Worm (Caenorhabditis elegans) whole organism, young adult: ENCODE data around the gene F56D6.22.

Source experiments
- C17E4.6 ChIP-seq: fragments of 200-800 bp; sonication (Bioruptor generic); IDR thresholded peaks from 2 replicates; pipeline ENCODE4 v1.3.6; 2022; ENCODE audit warnings: missing genetic modification reagents, missing genetic modification characterization, missing compliant biosample characterization
- F22D6.2 ChIP-seq: sonication (generic microtip); optimal IDR thresholded peaks from 2 replicates; lab custom pipeline; 2016; ENCODE audit warnings: mild to moderate bottlenecking, missing genetic modification characterization, missing compliant biosample characterization
- cebp-1 ChIP-seq, 2 experiments: fragments of 200-800 bp in 1 of 2; sonication (Bioruptor generic) in 1 of 2; sonication (generic microtip) in 1 of 2; IDR thresholded peaks in 1 of 2; optimal IDR thresholded peaks in 1 of 2; 2 replicates each; pipeline versions ENCODE4 v1.3.6 to Lab custom; 2017 to 2022; ENCODE audit warnings: missing compliant biosample characterization in 2 of 2, missing genetic modification characterization in 2 of 2, mild to moderate bottlenecking in 1 of 2, missing genetic modification reagents in 1 of 2, moderate library complexity in 1 of 2
- dpl-1 ChIP-seq: fragments of 150-350 bp; optimal IDR thresholded peaks from 2 replicates; lab custom pipeline; 2014; ENCODE audit warnings: missing biosample characterization, missing genetic modification reagents, missing genetic modification characterization
- egl-44 ChIP-seq: fragments of 200-800 bp; sonication (Bioruptor generic); IDR thresholded peaks from 2 replicates; pipeline ENCODE4 v1.3.6; 2022; ENCODE audit warnings: missing genetic modification reagents, missing genetic modification characterization, missing compliant biosample characterization
- ets-4 ChIP-seq: fragments of 200-800 bp; sonication (Bioruptor generic); optimal IDR thresholded peaks from 2 replicates; lab custom pipeline; 2018; ENCODE audit warnings: mild to moderate bottlenecking, missing genetic modification characterization, missing compliant biosample characterization
- hrde-1 ChIP-seq: sonication (generic microtip); optimal IDR thresholded peaks from 2 replicates; lab custom pipeline; 2016; ENCODE audit warnings: missing genetic modification characterization, mild to moderate bottlenecking, missing compliant biosample characterization, moderate library complexity, missing genotype, missing genetic modification reagents, borderline replicate concordance
- unc-62 ChIP-seq: fragments of 150-350 bp; optimal IDR thresholded peaks from 2 replicates; lab custom pipeline; 2014; ENCODE audit warnings: missing biosample characterization, missing genetic modification reagents, missing genetic modification characterization

- TF ChIP-seq cebp-1 (GFP tag; IDR thresholded peaks at IDR 0.05; lab: Robert Waterston, UW), result no peak
- no peak for TF ChIP-seq cebp-1 (tag; optimal IDR thresholded peaks at IDR 0.05; lab: Kevin White, UChicago)
- no peak for TF ChIP-seq ets-4 (GFP tag; lab: Kevin White, UChicago)
- no peak for TF ChIP-seq egl-44 (GFP tag; lab: Robert Waterston, UW)
- TF ChIP-seq C17E4.6 (GFP tag; lab: Robert Waterston, UW), result no peak
- TF ChIP-seq dpl-1 (GFP tag; lab: Kevin White, UChicago), result no peak
- TF ChIP-seq hrde-1 (tag; lab: Kevin White, UChicago), result no peak
- TF ChIP-seq unc-62 (GFP tag; lab: Kevin White, UChicago), result no peak
- no peak for TF ChIP-seq F22D6.2
Observed at ce11 chrIV:3894770-3895169, 12.6 kb downstream of the F56D6.22 start, which contains the start of gene dct-8.
